Worm (Caenorhabditis elegans): ENCODE data around the gene Y46E12BL.2.

Gene Y46E12BL.2

DNA sequence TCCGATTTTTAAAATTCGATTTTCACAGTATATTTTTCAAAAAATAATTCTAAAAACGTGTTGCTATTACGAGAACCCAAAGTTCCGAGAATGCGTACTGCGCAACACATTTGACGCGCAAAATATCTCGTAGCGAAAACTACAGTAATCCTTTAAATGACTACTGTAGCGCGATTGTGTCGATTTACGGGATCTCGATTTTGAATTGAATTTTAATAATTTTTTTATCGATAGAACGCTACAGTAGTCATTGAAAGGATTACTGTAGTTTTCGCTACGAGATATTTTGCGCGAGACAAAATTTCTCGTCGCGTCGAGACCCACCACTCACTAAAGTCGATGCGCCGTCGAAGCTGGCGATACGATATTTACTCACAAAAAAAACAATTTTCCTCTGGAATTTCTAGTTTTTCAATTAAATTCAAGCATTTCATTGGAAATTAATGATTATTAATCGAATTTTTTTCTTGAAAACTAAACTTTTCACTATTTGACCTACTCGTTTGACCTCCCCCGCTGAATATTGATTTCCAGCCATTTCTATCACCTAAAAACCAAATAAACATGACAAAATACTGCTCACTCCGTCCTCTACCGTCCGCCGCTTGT lies 2.9 kb upstream of the Y46E12BL.2 start, which contains the start of gene spsb-2:
Gene spsb-2 (plus strand): TSS at position 559 of the 609 bp plus-strand sequence.
- no peak for TF ChIP-seq eor-1 (tag; optimal IDR thresholded peaks at IDR 0.05)
- no peak for TF ChIP-seq egl-5 (tag; optimal IDR thresholded peaks at IDR 0.05)
- TF ChIP-seq mdl-1 (tag; optimal IDR thresholded peaks at IDR 0.05): no peak
- TF ChIP-seq nhr-23 (tag; optimal IDR thresholded peaks at IDR 0.05): no peak
- no peak for TF ChIP-seq mml-1 (tag; optimal IDR thresholded peaks at IDR 0.05)
- no peak for TF ChIP-seq ztf-4 (tag; optimal IDR thresholded peaks at IDR 0.05)
- no peak for TF ChIP-seq hmg-11 (tag; optimal IDR thresholded peaks at IDR 0.05)
- TF ChIP-seq fkh-2 (tag; optimal IDR thresholded peaks at IDR 0.05): no peak
- no peak for TF ChIP-seq nhr-77 (tag; optimal IDR thresholded peaks at IDR 0.05)
- TF ChIP-seq nhr-25 (tag; optimal IDR thresholded peaks at IDR 0.05): no peak
- no peak for TF ChIP-seq pha-4 (tag; optimal IDR thresholded peaks at IDR 0.05)
- no peak for TF ChIP-seq ceh-16 (tag; optimal IDR thresholded peaks at IDR 0.05)
- no peak for TF ChIP-seq unc-39 (tag; optimal IDR thresholded peaks at IDR 0.05)
- no peak for TF ChIP-seq jun-1 (tag; optimal IDR thresholded peaks at IDR 0.05)
- TF ChIP-seq ceh-28 (tag; optimal IDR thresholded peaks at IDR 0.05): no peak
- no peak for TF ChIP-seq fkh-10 (GFP tag; optimal IDR thresholded peaks at IDR 0.05)
- no peak for TF ChIP-seq nhr-76 (tag; optimal IDR thresholded peaks at IDR 0.05)
- TF ChIP-seq elt-1 (tag; optimal IDR thresholded peaks at IDR 0.05): no peak
- no peak for TF ChIP-seq nfya-1 (tag; optimal IDR thresholded peaks at IDR 0.05; ENCODE audit: insufficient read depth)
- no peak for TF ChIP-seq unc-62 (GFP tag; optimal IDR thresholded peaks at IDR 0.05)

DNA sequence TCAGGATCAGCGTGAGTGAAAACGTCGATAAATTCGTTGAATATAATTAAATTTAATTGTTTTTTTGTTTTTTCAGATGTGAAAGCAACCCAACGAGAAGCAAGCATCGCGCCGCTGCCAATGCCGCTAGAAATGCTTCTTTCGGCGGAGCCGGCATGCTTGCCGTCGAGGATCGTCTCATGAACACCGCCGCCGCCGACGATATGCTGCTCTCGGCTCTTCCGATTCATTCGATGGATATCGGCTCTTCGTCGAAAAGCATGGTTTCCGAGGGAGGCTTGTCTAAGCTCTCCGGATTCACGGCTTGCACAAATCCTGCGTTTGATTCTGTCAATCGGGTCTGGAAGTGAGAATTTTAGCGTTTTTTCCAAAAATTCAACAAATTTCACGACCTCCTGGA lies 472 bp downstream of the Y46E12BL.2 start:
- TF ChIP-seq mdl-1 (tag; optimal IDR thresholded peaks at IDR 0.05) (no peak), lin-15B (tag; optimal IDR thresholded peaks at IDR 0.05) (no peak), egl-27 (tag; optimal IDR thresholded peaks at IDR 0.05) (no peak), nhr-76 (tag; optimal IDR thresholded peaks at IDR 0.05) (no peak), elt-2 (tag; optimal IDR thresholded peaks at IDR 0.05) (no peak)

DNA sequence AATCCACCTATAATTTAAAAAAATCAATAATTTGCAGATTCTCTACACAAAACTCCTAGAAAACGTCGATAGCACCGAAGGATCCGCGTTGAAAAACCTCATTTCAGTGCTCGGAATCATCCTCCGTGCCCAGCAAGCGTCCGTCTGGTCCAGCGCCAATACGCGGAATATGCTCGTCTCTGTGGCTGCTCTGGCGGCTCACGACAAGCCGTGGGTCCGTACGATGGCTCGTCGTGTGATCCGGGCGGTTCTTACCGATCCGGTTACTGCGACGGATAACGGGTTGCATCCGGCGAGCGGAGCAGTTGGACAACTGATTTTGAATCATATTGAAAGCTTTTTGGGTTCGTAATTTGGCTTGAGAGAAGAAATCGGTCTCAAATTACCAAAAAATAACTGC lies 2.9 kb downstream of the Y46E12BL.2 start:
- no peak for TF ChIP-seq R02D3.7 (tag; optimal IDR thresholded peaks at IDR 0.05)
- TF ChIP-seq ceh-28 (tag; optimal IDR thresholded peaks at IDR 0.05): no peak
- TF ChIP-seq nhr-23 (tag; optimal IDR thresholded peaks at IDR 0.05): no peak
- TF ChIP-seq nhr-12 (tag; optimal IDR thresholded peaks at IDR 0.05): no peak
- TF ChIP-seq fkh-10 (GFP tag; optimal IDR thresholded peaks at IDR 0.05): no peak
- no peak for TF ChIP-seq pqm-1 (tag; optimal IDR thresholded peaks at IDR 0.05)
- no peak for TF ChIP-seq jun-1 (tag; optimal IDR thresholded peaks at IDR 0.05)
- no peak for TF ChIP-seq pha-4 (tag; optimal IDR thresholded peaks at IDR 0.05)
- no peak for TF ChIP-seq nhr-43 (tag; optimal IDR thresholded peaks at IDR 0.05; ENCODE audit: poor library complexity, severe bottlenecking)
- no peak for TF ChIP-seq ztf-11 (tag; optimal IDR thresholded peaks at IDR 0.05)
- no peak for TF ChIP-seq ceh-9 (tag; optimal IDR thresholded peaks at IDR 0.05)
- no peak for TF ChIP-seq hmg-11 (tag; optimal IDR thresholded peaks at IDR 0.05)
- no peak for TF ChIP-seq unc-39 (tag; optimal IDR thresholded peaks at IDR 0.05)
- no peak for TF ChIP-seq eor-1 (tag; optimal IDR thresholded peaks at IDR 0.05)
- TF ChIP-seq nhr-237 (tag; optimal IDR thresholded peaks at IDR 0.05): no peak
- TF ChIP-seq nhr-67 (tag; optimal IDR thresholded peaks at IDR 0.05): no peak
- no peak for TF ChIP-seq tbx-2 (tag; optimal IDR thresholded peaks at IDR 0.05)
- no peak for TF ChIP-seq egl-27 (tag; optimal IDR thresholded peaks at IDR 0.05)
- TF ChIP-seq nhr-28 (tag; optimal IDR thresholded peaks at IDR 0.05): no peak
- TF ChIP-seq sea-2 (GFP tag; optimal IDR thresholded peaks at IDR 0.05): no peak

DNA sequence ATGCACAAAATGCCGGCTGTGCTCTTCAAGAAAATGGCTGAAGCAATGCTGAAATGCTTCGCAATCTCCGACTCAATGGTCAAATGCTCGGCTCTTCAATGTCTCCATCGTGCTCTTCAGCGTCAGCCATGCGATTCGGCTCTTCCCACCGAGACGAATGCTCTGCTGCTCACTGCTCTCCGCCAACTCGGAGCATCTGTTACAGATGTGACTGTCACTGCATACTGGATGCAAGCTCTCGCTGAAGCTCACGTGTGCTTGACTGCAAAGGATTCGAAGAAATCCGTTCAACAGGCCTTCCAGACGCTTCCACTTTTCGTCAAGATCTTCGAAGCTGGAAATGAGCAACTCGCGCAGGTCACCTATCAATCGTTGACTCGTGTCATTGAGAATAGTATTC lies 4.4 kb downstream of the Y46E12BL.2 start:
- no peak for TF ChIP-seq elt-2 (tag; optimal IDR thresholded peaks at IDR 0.05)

- TF ChIP-seq fkh-10 (GFP tag; optimal IDR thresholded peaks at IDR 0.05) (no peak), ceh-9 (tag; optimal IDR thresholded peaks at IDR 0.05) (no peak), tbx-2 (tag; optimal IDR thresholded peaks at IDR 0.05) (no peak), ztf-4 (tag; optimal IDR thresholded peaks at IDR 0.05) (no peak), elt-3 (tag; optimal IDR thresholded peaks at IDR 0.05) (no peak), ceh-16 (tag; optimal IDR thresholded peaks at IDR 0.05) (no peak), mml-1 (tag; optimal IDR thresholded peaks at IDR 0.05) (no peak), nhr-25 (tag; optimal IDR thresholded peaks at IDR 0.05) (no peak), ceh-82 (tag; optimal IDR thresholded peaks at IDR 0.05) (no peak), ama-1 (optimal IDR thresholded peaks at IDR 0.05) (no peak)
Observed at ce11 chrII:15239681-15240080, 6.9 kb downstream of the Y46E12BL.2 start.

Measured in whole organism, L3 larva.